Worm (Caenorhabditis elegans): Measurements from ENCODE around the gene rha-1.

rha-1 gene

DNA sequence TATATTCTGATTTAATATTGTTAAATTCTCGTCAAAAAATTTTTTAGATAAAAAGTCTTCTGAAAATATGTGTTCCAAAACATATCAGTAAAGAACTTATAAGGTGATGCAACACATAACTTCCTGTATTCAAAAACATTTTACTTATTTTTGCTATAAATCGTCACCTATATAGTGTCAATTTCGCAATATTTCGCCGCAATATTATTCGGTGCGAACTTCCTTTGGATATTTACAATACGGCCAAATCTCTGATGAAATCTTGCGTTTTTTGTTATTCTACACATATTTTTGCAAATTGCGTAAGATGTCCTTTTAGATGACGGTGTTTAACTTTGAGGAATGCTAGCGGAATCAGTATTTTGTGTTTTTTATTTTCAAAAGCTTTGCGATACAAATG, 38.0 kb upstream of the rha-1 start:
- TF ChIP-seq nfya-2 (GFP tag; IDR thresholded peaks at IDR 0.05): no peak
- no peak for TF ChIP-seq cebp-1 (GFP tag; IDR thresholded peaks at IDR 0.05)
- TF ChIP-seq cebp-1 (tag; optimal IDR thresholded peaks at IDR 0.05): peak; percentile 80
- TF ChIP-seq lsl-1 (GFP tag; optimal IDR thresholded peaks at IDR 0.05): no peak

DNA sequence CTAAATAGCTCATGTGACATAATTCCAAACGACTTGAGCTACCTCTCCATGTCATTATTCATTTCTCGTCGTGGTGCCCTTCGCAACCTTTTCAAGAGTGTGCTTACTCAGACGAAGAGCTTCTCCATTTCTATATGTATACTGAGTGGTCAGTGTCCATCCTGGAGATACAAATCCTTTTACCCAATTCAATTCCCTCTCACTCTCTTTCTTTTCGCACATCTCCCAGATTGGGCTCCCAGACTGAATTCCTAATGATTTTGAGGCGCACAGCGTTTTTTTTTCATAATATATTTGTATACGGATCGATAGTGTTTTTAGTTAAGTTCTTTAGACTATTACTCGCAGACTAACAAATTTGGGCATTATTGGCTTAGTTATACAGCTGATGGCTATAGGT, 37.5 kb upstream of the rha-1 start:
- no peak for TF ChIP-seq C17E4.6 (GFP tag; IDR thresholded peaks at IDR 0.05)
- no peak for TF ChIP-seq lin-26 (GFP tag; IDR thresholded peaks at IDR 0.05)
- TF ChIP-seq snpc-4 (GFP tag; optimal IDR thresholded peaks at IDR 0.05): no peak
- TF ChIP-seq snpc-4 (tag; optimal IDR thresholded peaks at IDR 0.05): no peak
- no peak for TF ChIP-seq F52B5.7 (tag; optimal IDR thresholded peaks at IDR 0.05)
- TF ChIP-seq nhr-90 (tag; optimal IDR thresholded peaks at IDR 0.05): no peak
- no peak for TF ChIP-seq C06A6.2 (GFP tag; conservative IDR thresholded peaks at IDR 0.05)
- no peak for TF ChIP-seq F49E8.2 (tag; optimal IDR thresholded peaks at IDR 0.05; ENCODE audit: insufficient read depth)
- no peak for TF ChIP-seq Y53F4B.3 (GFP tag; IDR thresholded peaks at IDR 0.05)
- no peak for TF ChIP-seq zfh-2 (GFP tag; conservative IDR thresholded peaks at IDR 0.05)
- TF ChIP-seq pha-4 (tag; optimal IDR thresholded peaks at IDR 0.05): no peak
- no peak for TF ChIP-seq B0019.2 (GFP tag; conservative IDR thresholded peaks at IDR 0.05)
- no peak for TF ChIP-seq ceh-58 (GFP tag; IDR thresholded peaks at IDR 0.05)
- TF ChIP-seq egl-18 (GFP tag; IDR thresholded peaks at IDR 0.05): no peak
- no peak for TF ChIP-seq ekl-4 (GFP tag; IDR thresholded peaks at IDR 0.05)

DNA sequence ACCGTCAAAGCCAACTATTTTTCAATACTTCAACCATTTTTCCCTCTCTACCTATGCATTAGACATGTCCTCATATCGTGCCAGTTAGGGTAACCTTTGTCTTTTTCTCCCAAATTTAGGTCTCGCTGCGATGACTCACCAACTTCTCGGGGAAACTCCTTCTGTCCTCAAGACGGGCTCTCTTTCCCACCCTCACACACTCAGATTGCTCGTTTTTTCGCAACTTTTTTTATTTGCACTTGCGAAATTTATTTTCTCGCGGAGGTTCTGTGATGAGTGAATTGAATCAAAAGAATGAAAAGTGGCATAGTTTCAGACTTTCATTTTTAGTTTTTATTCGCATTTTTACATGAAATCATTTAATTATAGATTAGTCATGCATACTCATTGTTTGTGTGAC, 36.9 kb upstream of the rha-1 start:
- TF ChIP-seq nhr-80 (tag; optimal IDR thresholded peaks at IDR 0.05): no peak
- no peak for TF ChIP-seq cebp-1 (GFP tag; IDR thresholded peaks at IDR 0.05)
- TF ChIP-seq cebp-1 (tag; optimal IDR thresholded peaks at IDR 0.05): peak; percentile 75
- TF ChIP-seq mes-4 (tag; optimal IDR thresholded peaks at IDR 0.05): no peak
- no peak for TF ChIP-seq unc-130 (GFP tag; optimal IDR thresholded peaks at IDR 0.05)

DNA sequence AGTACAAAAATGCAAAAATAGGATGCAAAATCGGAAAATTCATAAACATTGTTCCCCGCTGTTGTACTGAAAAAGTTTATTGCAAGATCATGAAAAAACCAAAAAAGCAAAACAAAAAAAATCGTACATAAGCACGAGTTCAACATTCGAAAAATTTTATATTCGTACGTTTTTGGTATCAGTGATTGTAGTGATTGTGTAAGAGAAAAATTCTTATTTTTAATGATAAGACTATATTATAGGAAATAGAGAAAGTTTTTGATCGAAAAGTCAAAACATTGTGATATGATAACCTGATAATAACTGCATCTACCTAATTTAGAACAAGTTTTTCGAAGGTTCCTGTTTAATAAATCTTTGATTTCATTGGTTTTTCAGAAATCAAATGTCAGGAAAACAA, 33.9 kb upstream of the rha-1 start:
- TF ChIP-seq C17E4.6 (GFP tag; IDR thresholded peaks at IDR 0.05) (no peak), F39B2.1 (GFP tag; IDR thresholded peaks at IDR 0.05) (no peak), unc-130 (GFP tag; optimal IDR thresholded peaks at IDR 0.05) (no peak), lin-54 (GFP tag; optimal IDR thresholded peaks at IDR 0.05) (no peak), ceh-100 (GFP tag; IDR thresholded peaks at IDR 0.05) (no peak), T07F8.4 (tag; optimal IDR thresholded peaks at IDR 0.05) (no peak), hlh-12 (tag; optimal IDR thresholded peaks at IDR 0.05) (no peak), ztf-25 (GFP tag; IDR thresholded peaks at IDR 0.05) (no peak), ets-4 (GFP tag; optimal IDR thresholded peaks at IDR 0.05) (no peak), Y53F4B.3 (GFP tag; IDR thresholded peaks at IDR 0.05) (no peak), mcd-1 (GFP tag; IDR thresholded peaks at IDR 0.05) (no peak), mxl-1 (tag; optimal IDR thresholded peaks at IDR 0.05) (no peak), snpc-1.3 (tag; optimal IDR thresholded peaks at IDR 0.05; ENCODE audit: insufficient read depth) (no peak), zfh-2 (GFP tag; conservative IDR thresholded peaks at IDR 0.05) (no peak), let-607 (tag; optimal IDR thresholded peaks at IDR 0.05) (no peak), attf-6 (GFP tag; IDR thresholded peaks at IDR 0.05) (no peak), C06A6.2 (GFP tag; conservative IDR thresholded peaks at IDR 0.05) (no peak)

DNA sequence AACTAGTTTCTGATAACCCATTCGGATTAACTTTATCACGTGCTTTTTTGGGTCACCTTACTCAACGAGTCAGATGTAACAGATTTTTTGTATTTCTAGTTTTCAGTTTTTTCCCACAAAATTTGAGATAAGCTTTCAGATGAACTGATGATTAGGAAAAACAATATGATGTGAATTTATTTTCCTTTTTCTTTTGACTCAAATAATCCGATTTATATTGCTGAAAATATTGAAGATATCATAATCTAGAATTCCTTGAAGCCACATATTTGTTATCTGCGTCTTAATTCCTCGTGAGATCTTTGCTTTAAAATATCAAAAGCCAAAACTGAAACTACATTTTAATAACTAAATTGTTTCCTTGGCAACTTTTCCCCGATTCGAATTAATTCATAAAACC, 33.2 kb upstream of the rha-1 start:
- TF ChIP-seq attf-5 (GFP tag; optimal IDR thresholded peaks at IDR 0.05): no peak
- TF ChIP-seq ZK185.1 (tag; optimal IDR thresholded peaks at IDR 0.05; ENCODE audit: poor library complexity, severe bottlenecking): no peak
- TF ChIP-seq athp-1 (tag; optimal IDR thresholded peaks at IDR 0.05): no peak
- TF ChIP-seq K11D2.4 (GFP tag; IDR thresholded peaks at IDR 0.05): no peak
- TF ChIP-seq ztf-25 (GFP tag; IDR thresholded peaks at IDR 0.05): no peak
- no peak for TF ChIP-seq tbx-9 (tag; optimal IDR thresholded peaks at IDR 0.05; ENCODE audit: borderline replicate concordance)
- no peak for TF ChIP-seq F52B5.7 (tag; optimal IDR thresholded peaks at IDR 0.05)
- no peak for TF ChIP-seq rec-8 (tag; optimal IDR thresholded peaks at IDR 0.05)
- no peak for TF ChIP-seq Y56A3A.18 (GFP tag; IDR thresholded peaks at IDR 0.05)
- TF ChIP-seq lin-40 (tag; optimal IDR thresholded peaks at IDR 0.05): no peak
- no peak for TF ChIP-seq snpc-1.1 (tag; optimal IDR thresholded peaks at IDR 0.05; ENCODE audit: insufficient read depth)
- no peak for TF ChIP-seq dpff-1 (tag; optimal IDR thresholded peaks at IDR 0.05)
